Fruit fly (Drosophila melanogaster): ENCODE results near the gene cl.
A peak's percentile ranks its signal among the peaks of the same experiment; 100 is the strongest.

Gene cl

dm6 chr2L:5523848-5524473 is 4.0 kb downstream of the cl start, which contains the start of the genes Vps52 and Elp4 (continued):
- TF ChIP-seq psq (GFP tag; optimal IDR thresholded peaks at IDR 0.05) (peak; percentile 72), Hnf4 (GFP tag; optimal IDR thresholded peaks at IDR 0.05) (no peak), Rel (GFP tag; optimal IDR thresholded peaks at IDR 0.05) (no peak), Rel (tag; optimal IDR thresholded peaks at IDR 0.05) (peak; percentile 31), N (GFP tag; optimal IDR thresholded peaks at IDR 0.05) (no peak)

- TF ChIP-seq Rel (GFP tag; optimal IDR thresholded peaks at IDR 0.05) = no peak
- TF ChIP-seq Rel (tag; optimal IDR thresholded peaks at IDR 0.05) = no peak
Measured at dm6 chr2L:5525723-5526122, 5.8 kb downstream of the cl start, which contains the start of gene Cap-D3. TSS of gene Cap-D3 (plus strand) at chr2L:5525905.

DNA sequence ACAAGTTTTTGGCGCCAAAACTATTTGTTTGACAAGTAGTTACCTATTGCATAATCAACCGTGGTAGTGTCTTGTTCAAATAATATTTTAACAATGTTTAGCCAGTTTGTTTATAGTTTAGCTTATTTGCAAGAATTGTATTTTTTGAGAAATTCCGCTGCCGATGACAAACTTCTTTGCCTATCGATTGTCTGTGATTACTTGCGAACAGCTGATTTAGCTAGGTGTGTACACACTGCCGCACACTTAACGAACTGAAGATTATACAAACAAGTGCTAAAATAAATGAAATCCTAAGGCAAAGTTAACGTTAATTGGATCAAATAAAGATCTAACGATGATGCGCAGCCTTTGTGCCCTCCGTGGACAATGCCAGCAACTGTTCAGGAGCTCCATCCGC is 6.8 kb downstream of the cl start, which contains the start of gene Cox11:
Cox11 (plus strand) TSS at position 220 of the 400 bp plus-strand sequence.
- TF ChIP-seq lola (GFP tag; optimal IDR thresholded peaks at IDR 0.05) (no peak), dsf (GFP tag; optimal IDR thresholded peaks at IDR 0.05; ENCODE audit: borderline replicate concordance) (no peak), br (GFP tag; optimal IDR thresholded peaks at IDR 0.05) (no peak), h (GFP tag; optimal IDR thresholded peaks at IDR 0.05) (no peak), Abd-B (GFP tag; optimal IDR thresholded peaks at IDR 0.05) (no peak), Myc (optimal IDR thresholded peaks at IDR 0.05) (no peak), ey (GFP tag; optimal IDR thresholded peaks at IDR 0.05) (no peak), HLH106 (tag; optimal IDR thresholded peaks at IDR 0.05) (no peak), CG32264 (GFP tag; optimal IDR thresholded peaks at IDR 0.05) (no peak), pan (optimal IDR thresholded peaks at IDR 0.05) (no peak), fru (GFP tag; optimal IDR thresholded peaks at IDR 0.05) (no peak), dmrt93B (GFP tag; optimal IDR thresholded peaks at IDR 0.05) (no peak), woc (GFP tag; optimal IDR thresholded peaks at IDR 0.05) (no peak), N (GFP tag; optimal IDR thresholded peaks at IDR 0.05) (no peak), CG9705 (GFP tag; optimal IDR thresholded peaks at IDR 0.05) (no peak), foxo (GFP tag; optimal IDR thresholded peaks at IDR 0.05) (no peak), Dif (GFP tag; optimal IDR thresholded peaks at IDR 0.05; ENCODE audit: partially characterized antibody) (no peak), Hnf4 (GFP tag; optimal IDR thresholded peaks at IDR 0.05) (no peak), Vsx2 (GFP tag; optimal IDR thresholded peaks at IDR 0.05; ENCODE audit: partially characterized antibody) (no peak)

DNA sequence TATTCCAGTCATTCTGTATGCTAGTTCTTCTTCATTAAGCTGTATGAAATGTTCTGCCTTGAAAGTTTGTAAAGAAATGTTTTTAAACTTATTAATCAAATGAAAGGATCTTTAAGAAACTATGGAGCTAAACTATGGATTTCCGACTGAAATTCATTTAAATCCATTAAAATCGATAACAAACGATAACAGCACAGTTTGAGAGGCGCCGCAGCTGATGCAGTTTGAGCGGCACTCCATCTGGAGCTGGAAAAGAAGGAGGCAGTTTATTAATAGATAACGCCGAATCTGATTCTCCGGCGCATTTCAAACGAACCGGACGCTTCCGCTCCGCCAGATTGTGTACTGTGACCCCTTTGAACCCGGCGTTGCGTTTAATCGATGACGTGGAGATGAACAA is 7.9 kb downstream of the cl start, which contains the start of gene CG31915:
CG31915 (plus strand) TSS at position 263 of the 400 bp plus-strand sequence.
- peak; percentile 76 for TF ChIP-seq Myc (optimal IDR thresholded peaks at IDR 0.05)
- no peak for TF ChIP-seq Jra (GFP tag; optimal IDR thresholded peaks at IDR 0.05)

DNA sequence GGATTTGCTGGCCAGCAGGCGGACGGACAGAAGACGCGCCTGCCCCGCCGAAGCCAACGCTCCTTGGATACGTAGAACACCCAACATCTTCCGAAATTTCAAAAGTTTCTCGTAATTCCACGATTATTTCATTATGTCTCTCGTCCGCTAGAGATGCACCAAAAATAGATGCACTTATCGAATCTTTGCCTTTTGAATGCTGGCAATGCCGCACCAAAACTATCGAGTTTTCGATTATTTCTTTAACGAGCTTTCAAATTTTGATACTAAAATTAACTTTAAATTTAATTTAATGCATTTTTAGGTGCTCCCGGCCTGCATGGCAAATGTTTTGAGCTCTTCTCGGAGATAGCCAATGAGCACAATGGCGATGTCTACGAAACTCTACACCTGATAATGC is 12.1 kb downstream of the cl start, which contains the start of gene Coq6:
Coq6 (minus strand) TSS at position 163 of the 400 bp plus-strand sequence.
- TF ChIP-seq Myc (optimal IDR thresholded peaks at IDR 0.05) = no peak
- no peak for TF ChIP-seq Abd-B (GFP tag; optimal IDR thresholded peaks at IDR 0.05)
- no peak for TF ChIP-seq Hnf4 (GFP tag; optimal IDR thresholded peaks at IDR 0.05)
- TF ChIP-seq CrebA (GFP tag; optimal IDR thresholded peaks at IDR 0.05; ENCODE audit: borderline replicate concordance) = no peak
- no peak for TF ChIP-seq woc (GFP tag; optimal IDR thresholded peaks at IDR 0.05)
- no peak for TF ChIP-seq Jra (GFP tag; optimal IDR thresholded peaks at IDR 0.05)
- TF ChIP-seq foxo (GFP tag; optimal IDR thresholded peaks at IDR 0.05) = no peak
- TF ChIP-seq Hr83 (GFP tag; optimal IDR thresholded peaks at IDR 0.05; ENCODE audit: poor library complexity, severe bottlenecking) = peak; percentile 80

DNA sequence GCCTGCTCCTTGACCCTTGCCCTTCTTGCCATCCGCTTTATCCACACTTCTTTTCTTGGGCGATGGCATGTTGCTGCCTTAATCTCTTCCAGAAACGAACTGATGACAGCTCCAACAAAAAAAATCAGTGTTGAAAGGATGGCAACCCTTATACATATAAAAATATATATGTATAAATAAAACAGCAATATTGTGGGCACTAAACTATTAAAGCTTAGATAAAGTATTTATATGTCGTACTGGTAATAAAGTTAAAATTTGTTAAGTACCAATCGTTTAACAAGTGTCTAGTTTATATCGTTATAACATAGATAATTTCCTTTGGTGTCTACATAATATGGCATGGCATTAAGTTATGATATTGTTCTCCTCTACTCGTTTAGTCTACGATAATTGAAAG is 16.7 kb downstream of the cl start, which contains the start of gene tomb:
tomb (minus strand) TSS at position 101 of the 400 bp plus-strand sequence.
- no peak for TF ChIP-seq rgr (GFP tag; optimal IDR thresholded peaks at IDR 0.05)

DNA sequence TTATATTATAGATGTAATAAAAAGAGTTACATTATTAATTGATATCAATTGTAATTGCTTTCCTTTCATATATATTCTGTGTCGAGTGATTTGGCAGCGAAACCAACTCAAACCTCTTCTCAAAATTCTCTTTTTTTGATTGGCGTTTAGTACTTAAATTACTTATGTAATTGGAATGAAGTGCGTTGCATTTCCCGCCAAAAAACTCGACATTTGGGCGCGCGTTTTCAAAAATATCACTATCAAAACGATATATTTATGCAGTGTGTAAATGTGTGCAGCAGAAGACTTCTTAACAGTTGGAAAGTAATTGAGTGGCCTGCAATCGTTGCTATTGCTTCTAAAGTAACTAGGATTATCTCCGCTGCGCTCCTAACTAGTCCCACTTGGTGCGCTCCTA is 17.1 kb downstream of the cl start:
- TF ChIP-seq CG32264 (GFP tag; optimal IDR thresholded peaks at IDR 0.05) (no peak), Dif (GFP tag; optimal IDR thresholded peaks at IDR 0.05; ENCODE audit: partially characterized antibody) (no peak), rgr (GFP tag; optimal IDR thresholded peaks at IDR 0.05) (no peak), sv (GFP tag; optimal IDR thresholded peaks at IDR 0.05) (no peak), Vsx2 (GFP tag; optimal IDR thresholded peaks at IDR 0.05; ENCODE audit: partially characterized antibody) (no peak), jim (GFP tag; optimal IDR thresholded peaks at IDR 0.05) (no peak), Rel (GFP tag; optimal IDR thresholded peaks at IDR 0.05) (no peak), Rel (tag; optimal IDR thresholded peaks at IDR 0.05) (no peak), Abd-B (GFP tag; optimal IDR thresholded peaks at IDR 0.05) (no peak), h (GFP tag; optimal IDR thresholded peaks at IDR 0.05) (no peak), dl (GFP tag; optimal IDR thresholded peaks at IDR 0.05; ENCODE audit: insufficient read depth in 1 of 2, partially characterized antibody in 2 of 2) (no peak), tai (GFP tag; optimal IDR thresholded peaks at IDR 0.05) (no peak), brk (GFP tag; optimal IDR thresholded peaks at IDR 0.05) (no peak), dsf (GFP tag; optimal IDR thresholded peaks at IDR 0.05; ENCODE audit: borderline replicate concordance) (no peak), dmrt93B (GFP tag; optimal IDR thresholded peaks at IDR 0.05) (no peak), HLH106 (tag; optimal IDR thresholded peaks at IDR 0.05) (no peak), fru (GFP tag; optimal IDR thresholded peaks at IDR 0.05) (no peak), sage (GFP tag; optimal IDR thresholded peaks at IDR 0.05) (no peak)

Measured in whole organism, wandering third instar larva.